Worm (Caenorhabditis elegans): ENCODE data around the gene F43G6.10.

ce11 chrII:11842766-11843165 is 33.6 kb downstream of the F43G6.10 start:
- no peak for TF ChIP-seq mml-1 (tag; optimal IDR thresholded peaks at IDR 0.05)
- no peak for TF ChIP-seq tbx-2 (tag; optimal IDR thresholded peaks at IDR 0.05)
- TF ChIP-seq ZK546.5 (tag; optimal IDR thresholded peaks at IDR 0.05), result no peak
- TF ChIP-seq nhr-12 (tag; optimal IDR thresholded peaks at IDR 0.05), result no peak
- TF ChIP-seq pqm-1 (tag; optimal IDR thresholded peaks at IDR 0.05), result no peak
- no peak for TF ChIP-seq nhr-237 (tag; optimal IDR thresholded peaks at IDR 0.05)
- no peak for TF ChIP-seq nhr-11 (tag; optimal IDR thresholded peaks at IDR 0.05)
- no peak for TF ChIP-seq elt-3 (tag; optimal IDR thresholded peaks at IDR 0.05)
- TF ChIP-seq fkh-10 (GFP tag; optimal IDR thresholded peaks at IDR 0.05), result no peak
- TF ChIP-seq nhr-28 (tag; optimal IDR thresholded peaks at IDR 0.05), result no peak

All from whole organism, L3 larva.